Worm (Caenorhabditis elegans) whole organism, dauer: ENCODE measurements around the gene E02H9.13.

Source experiments
- unc-62 ChIP-seq: sonication (generic microtip); optimal IDR thresholded peaks from 2 replicates; lab custom pipeline; 2017; ENCODE audit warnings: missing biosample characterization, missing genetic modification reagents, missing genetic modification characterization

The E02H9.13 gene

ce11 chrIII:2432925-2433324 lies 5.6 kb downstream of the E02H9.13 start:
- TF ChIP-seq unc-62 (GFP tag; lab: Kevin White, UChicago): no peak

DNA sequence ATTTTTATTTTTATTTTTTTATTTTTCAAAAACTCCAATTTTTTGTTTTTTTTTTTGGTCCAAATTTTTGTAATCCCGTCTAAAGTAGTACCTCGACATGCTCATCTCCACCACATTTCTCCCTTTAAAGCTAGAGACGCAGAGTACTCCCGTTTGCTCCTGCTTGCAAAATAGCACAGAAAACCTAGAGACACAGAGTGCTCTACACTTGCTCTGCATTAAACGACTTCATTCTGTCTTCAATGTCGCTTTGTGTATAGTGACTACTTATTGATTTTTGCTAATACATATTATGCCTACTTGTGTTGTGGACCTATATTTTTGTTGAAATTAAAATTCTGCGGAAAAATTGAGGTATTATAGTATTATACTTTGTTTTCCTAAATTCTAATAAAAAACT lies 12.4 kb downstream of the E02H9.13 start, which contains the start of gene W04B5.8:
Gene W04B5.8, plus strand, starts transcription at position 195 of the 400 bp plus-strand sequence.
- TF ChIP-seq unc-62 (GFP tag; lab: Kevin White, UChicago): no peak

- TF ChIP-seq unc-62 (GFP tag; lab: Kevin White, UChicago): no peak
Measured at ce11 chrIII:2424783-2425329, 13.7 kb downstream of the E02H9.13 start.

DNA sequence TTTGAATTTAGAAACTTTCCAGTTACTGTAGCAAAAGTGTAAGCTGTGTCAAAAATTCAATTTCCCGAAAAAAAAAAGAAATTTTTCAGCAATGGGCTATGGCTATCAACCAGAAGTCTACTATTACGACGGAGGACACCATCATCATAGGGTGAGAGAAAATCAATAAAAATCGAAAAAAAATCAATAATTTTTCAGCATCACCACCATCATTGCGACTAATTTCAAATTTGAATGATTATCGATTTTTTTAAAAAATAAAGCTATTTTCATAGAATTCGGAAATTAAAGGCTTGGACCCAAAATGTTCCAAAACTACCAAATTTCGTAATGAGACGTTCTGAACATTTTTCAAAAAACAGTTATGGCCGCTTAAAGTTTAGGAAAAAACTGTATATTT lies 14.9 kb downstream of the E02H9.13 start:
- TF ChIP-seq unc-62 (GFP tag; lab: Kevin White, UChicago): no peak

ce11 chrIII:2421226-2421625 lies 17.3 kb downstream of the E02H9.13 start:
- no peak for TF ChIP-seq unc-62 (GFP tag; lab: Kevin White, UChicago)

DNA sequence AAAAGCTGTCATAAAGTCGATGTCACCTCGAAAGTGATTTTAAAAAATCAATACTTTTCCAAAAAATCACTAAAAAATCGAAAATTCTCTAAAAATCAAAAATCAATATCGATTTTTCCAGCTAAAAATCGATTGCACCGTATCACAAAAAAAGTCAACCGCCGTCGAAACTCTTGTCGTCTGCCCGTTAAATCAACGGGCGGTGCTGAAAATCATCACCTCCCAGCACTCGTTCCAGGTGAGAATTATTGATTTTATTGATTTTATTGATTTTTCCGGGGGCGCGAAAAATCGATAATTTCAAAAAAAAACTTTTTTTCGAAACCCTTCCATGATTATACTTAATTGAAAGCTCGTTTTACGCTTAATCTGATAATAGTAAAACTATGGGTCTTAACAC lies 19.0 kb downstream of the E02H9.13 start:
- TF ChIP-seq unc-62 (GFP tag; lab: Kevin White, UChicago): no peak

DNA sequence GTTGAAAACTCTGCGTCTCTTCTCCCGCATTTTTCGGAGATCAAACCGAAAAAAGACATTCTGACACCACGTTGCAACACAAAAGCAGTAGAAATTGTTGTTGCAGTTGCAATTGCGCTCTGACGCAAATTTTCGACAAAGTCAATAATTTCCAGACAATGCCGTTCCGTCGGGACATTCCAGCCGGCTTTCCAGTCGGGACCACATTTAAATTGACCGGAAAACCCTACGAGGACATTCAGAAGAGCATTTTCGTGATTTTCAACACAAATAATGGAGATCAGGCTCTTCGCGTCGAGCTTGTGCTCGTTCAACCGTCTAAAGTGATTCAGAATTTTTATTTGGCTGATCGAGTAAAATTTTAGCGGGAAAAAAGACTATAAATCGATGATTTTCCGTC lies 19.6 kb downstream of the E02H9.13 start:
- TF ChIP-seq unc-62 (GFP tag; lab: Kevin White, UChicago): no peak

DNA sequence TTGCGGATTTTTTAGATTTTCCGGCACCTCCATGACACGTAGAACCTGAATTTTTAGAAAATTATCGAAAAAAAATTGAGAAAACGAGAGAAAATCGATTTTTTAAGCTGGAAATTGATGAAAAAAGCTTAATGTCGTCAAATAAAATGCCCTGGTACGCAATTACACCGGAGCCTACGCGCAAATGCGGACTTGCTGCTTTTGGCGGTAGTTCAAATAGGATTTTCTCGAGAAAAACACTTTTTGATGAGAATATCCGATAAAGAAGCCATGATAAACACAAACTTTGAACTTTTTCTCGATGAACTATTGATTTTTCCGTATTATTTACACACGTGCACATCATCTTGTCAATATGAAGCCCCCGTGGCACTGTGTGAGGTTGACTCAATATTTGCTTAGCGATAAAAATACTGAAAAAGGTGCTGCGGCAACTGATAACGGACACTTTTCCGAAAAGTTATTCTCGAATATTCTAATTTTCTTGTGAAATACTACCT lies 20.3 kb downstream of the E02H9.13 start, which contains the start of the genes W04B5.5 and W04B5.3:
Gene W04B5.5, minus strand, starts transcription at position 51 of the 500 bp plus-strand sequence.
Gene W04B5.3, plus strand, starts transcription at position 356 of the 500 bp plus-strand sequence.
- TF ChIP-seq unc-62 (GFP tag; lab: Kevin White, UChicago): no peak

DNA sequence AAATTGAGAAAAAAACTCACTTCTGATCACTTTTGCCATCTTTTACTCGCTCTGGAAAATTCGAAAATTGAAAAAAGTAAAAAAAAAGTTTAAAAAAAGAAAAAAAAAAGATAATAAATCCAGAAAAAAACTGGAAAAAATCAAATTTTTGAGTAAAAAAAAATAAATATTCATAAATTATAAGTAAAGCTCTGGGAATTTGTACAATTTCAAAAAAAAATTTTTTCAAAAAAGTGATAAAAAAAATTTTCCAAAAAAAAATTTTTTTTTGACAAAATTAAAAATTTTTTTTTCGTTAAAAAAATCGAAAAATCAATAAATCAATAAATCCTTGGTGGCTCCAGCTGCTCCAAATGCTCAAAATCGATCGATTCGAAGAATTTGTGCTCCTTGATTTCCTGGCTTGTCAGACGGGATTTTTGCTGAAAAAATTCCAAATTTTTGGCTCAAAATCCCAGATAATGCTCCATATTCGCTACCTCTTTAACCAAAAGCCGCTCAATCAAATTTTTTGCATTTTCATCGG lies 27.6 kb downstream of the E02H9.13 start, which contains the start of gene mrpl-30:
Gene mrpl-30, minus strand, starts transcription at position 51 of the 526 bp plus-strand sequence.
- TF ChIP-seq unc-62 (GFP tag; lab: Kevin White, UChicago): no peak

DNA sequence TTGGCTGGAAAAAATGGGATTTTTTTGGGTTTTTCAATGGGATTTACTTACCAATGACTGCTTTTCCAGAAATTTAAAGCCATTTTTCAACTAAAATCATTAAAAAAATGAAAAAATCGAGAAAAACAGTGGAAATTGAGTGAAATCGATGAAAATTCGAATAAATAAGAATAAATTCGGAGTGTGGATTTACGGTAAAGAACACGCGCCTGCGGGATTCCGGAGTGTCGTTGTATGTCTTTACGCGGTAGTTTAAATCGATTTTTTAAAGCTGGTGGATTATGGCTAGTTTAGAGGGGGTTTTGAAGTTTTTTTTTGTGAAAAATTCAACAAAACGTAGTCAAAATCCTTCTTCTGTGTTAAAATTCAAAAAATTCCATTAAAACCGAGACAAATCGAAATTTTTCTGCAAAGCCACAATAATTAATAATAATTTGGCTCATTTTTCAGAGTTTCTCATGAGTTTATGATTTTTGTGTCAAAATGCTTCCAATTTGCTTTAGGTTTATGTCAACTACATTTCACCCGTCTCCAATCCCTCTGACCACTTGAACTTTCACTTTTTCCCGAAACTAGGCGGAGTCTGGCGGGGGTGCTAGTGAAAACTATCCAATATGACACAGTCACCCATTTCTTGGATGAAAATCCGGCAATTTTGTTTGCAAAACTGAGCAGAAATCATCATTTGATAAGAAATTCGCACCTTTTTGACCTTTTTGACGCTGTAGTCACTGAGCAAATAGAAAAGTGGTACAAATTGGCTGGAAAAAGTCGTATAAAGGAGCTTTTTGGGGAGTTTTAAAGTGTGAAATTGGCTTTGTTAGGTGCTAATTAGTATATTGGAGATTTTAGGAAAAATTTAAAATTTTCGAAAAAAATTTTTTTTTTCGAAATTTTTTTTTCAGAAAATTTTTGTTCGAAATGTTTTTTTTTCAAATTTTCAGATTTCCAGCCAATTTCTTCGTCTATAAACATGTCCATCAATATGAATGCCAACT lies 37.1 kb downstream of the E02H9.13 start, which contains the start of the genes cic-1 and strm-1:
Gene cic-1, minus strand, starts transcription at position 96 of the 998 bp plus-strand sequence.
Gene strm-1, plus strand, starts transcription at position 945 of the 998 bp plus-strand sequence.
- TF ChIP-seq unc-62 (GFP tag; lab: Kevin White, UChicago): no peak

- no peak for TF ChIP-seq unc-62 (GFP tag; lab: Kevin White, UChicago)
Measured at ce11 chrIII:2393666-2394154, 44.8 kb downstream of the E02H9.13 start.

DNA sequence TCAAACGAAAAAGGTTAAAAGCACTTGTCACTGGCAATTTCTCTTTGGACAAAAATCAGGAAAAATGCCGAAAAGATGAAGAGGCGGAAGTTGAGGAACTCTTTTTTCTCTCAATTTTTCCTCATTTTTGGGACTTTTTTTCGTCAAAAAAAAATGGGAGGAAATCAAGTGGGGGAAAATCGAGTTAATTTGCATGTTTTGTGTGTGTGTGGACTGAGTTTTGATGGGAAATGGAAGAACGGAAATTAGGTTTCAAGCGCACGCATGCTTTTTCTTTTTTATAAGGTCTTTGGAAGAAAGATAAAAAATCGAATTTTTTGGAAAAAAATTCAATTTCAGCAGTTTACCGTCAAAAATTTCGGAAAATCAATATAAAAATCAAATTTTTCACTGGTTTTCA lies 46.8 kb downstream of the E02H9.13 start:
- no peak for TF ChIP-seq unc-62 (GFP tag; lab: Kevin White, UChicago)
